Worm (Caenorhabditis elegans) whole organism, midembryonic: ENCODE measurements around the gene mig-38.

Experiments used
- cog-1 ChIP-seq: sonication (generic microtip); optimal IDR thresholded peaks from 2 replicates; lab custom pipeline; 2016; ENCODE audit warnings: missing genetic modification characterization, missing compliant biosample characterization
- flt-1 ChIP-seq: fragments of 200-800 bp; sonication (Bioruptor generic); IDR thresholded peaks from 2 replicates; pipeline ENCODE4 v1.3.6; 2022; ENCODE audit warnings: missing genetic modification characterization, missing compliant biosample characterization
- med-1 ChIP-seq: sonication (generic microtip); optimal IDR thresholded peaks from 2 replicates; lab custom pipeline; 2017; ENCODE audit warnings: missing genetic modification characterization, mild to moderate bottlenecking, missing compliant biosample characterization, antibody characterized with exemption, missing genetic modification reagents; ENCODE audit not compliant: insufficient read depth
- ref-1 ChIP-seq: fragments of 200-800 bp; sonication (Bioruptor generic); conservative IDR thresholded peaks from 2 replicates; pipeline ENCODE4 v1.3.6; 2022; ENCODE audit warnings: missing genetic modification reagents, missing genetic modification characterization, missing compliant biosample characterization
- ztf-23 ChIP-seq: fragments of 200-800 bp; sonication (Bioruptor generic); IDR thresholded peaks from 2 replicates; pipeline ENCODE4 v1.3.6; 2022; ENCODE audit warnings: missing genetic modification reagents, missing genetic modification characterization, missing compliant biosample characterization
- ztf-29 ChIP-seq: fragments of 200-800 bp; sonication (Bioruptor generic); IDR thresholded peaks from 2 replicates; pipeline ENCODE4 v1.3.6; 2022; ENCODE audit warnings: missing genetic modification reagents, missing genetic modification characterization, missing compliant biosample characterization

DNA sequence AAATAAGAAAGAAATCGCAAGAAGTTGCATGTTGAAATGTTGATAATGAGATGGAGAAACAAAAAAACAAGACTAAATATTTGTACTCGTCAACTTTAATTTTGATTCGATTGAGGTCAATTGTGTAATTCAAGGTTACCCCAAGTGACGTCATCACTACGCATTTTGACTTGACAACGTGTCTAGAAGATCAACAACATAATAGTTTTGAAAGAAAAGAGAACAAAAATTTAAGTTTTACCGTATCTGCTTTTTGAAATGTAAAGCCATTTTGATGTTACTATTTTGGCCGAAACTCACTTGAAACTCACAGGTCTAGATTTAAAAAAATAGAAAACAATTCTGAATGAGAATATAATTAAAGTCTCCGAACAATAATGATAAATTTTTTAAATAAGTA, 26.9 kb downstream of the mig-38 start, which contains the start of gene dsl-5:
- TF ChIP-seq med-1 (GFP tag; lab: Kevin White, UChicago): no peak
- TF ChIP-seq ztf-29 (GFP tag; lab: Robert Waterston, UW): no peak
- TF ChIP-seq cog-1 (tag; lab: Kevin White, UChicago): no peak
- no peak for TF ChIP-seq ztf-23 (GFP tag; lab: Robert Waterston, UW)
- no peak for TF ChIP-seq flt-1 (GFP tag; lab: Robert Waterston, UW)
- no peak for TF ChIP-seq ref-1 (GFP tag; lab: Robert Waterston, UW)
